Worm (Caenorhabditis elegans) whole organism, L3 larva: ENCODE results near the gene rps-8.
A peak's percentile ranks its signal among the peaks of the same experiment; 100 is the strongest.

ENCODE experiments used
- R02D3.7 ChIP-seq: fragments of 150-350 bp; optimal IDR thresholded peaks from 2 replicates; lab custom pipeline; 2014; ENCODE audit warnings: missing biosample characterization, missing genetic modification characterization
- ZK546.5 ChIP-seq: sonication (generic microtip); optimal IDR thresholded peaks from 2 replicates; lab custom pipeline; 2017; ENCODE audit warnings: missing biosample characterization, missing genetic modification characterization
- aly-2 ChIP-seq: fragments of 150-350 bp; optimal IDR thresholded peaks from 2 replicates; lab custom pipeline; 2014; ENCODE audit warnings: missing biosample characterization, missing genetic modification characterization
- ama-1 ChIP-seq: fragments of 150-350 bp; optimal IDR thresholded peaks from 2 replicates; lab custom pipeline; 2018
- ceh-16 ChIP-seq: sonication (generic microtip); optimal IDR thresholded peaks from 2 replicates; lab custom pipeline; 2017; ENCODE audit warnings: missing biosample characterization, missing genetic modification characterization
- ceh-28 ChIP-seq: fragments of 150-350 bp; optimal IDR thresholded peaks from 2 replicates; lab custom pipeline; 2014; ENCODE audit warnings: missing biosample characterization, missing genetic modification reagents, missing genetic modification characterization
- ceh-82 ChIP-seq: fragments of 150-350 bp; optimal IDR thresholded peaks from 2 replicates; lab custom pipeline; 2014; ENCODE audit warnings: missing biosample characterization, missing genetic modification characterization
- daf-12 ChIP-seq: fragments of 150-350 bp; optimal IDR thresholded peaks from 2 replicates; lab custom pipeline; 2014; ENCODE audit warnings: missing biosample characterization, missing genetic modification reagents, missing genetic modification characterization
- egl-27 ChIP-seq: sonication (generic microtip); optimal IDR thresholded peaks from 4 replicates; lab custom pipeline; 2017; ENCODE audit warnings: missing biosample characterization, missing genetic modification reagents, missing genetic modification characterization
- elt-1 ChIP-seq: fragments of 150-350 bp; optimal IDR thresholded peaks from 2 replicates; lab custom pipeline; 2014; ENCODE audit warnings: missing biosample characterization, missing genetic modification characterization
- elt-2 ChIP-seq: sonication (generic microtip); optimal IDR thresholded peaks from 2 replicates; lab custom pipeline; 2016; ENCODE audit warnings: missing genetic modification reagents, mild to moderate bottlenecking, missing genetic modification characterization, missing compliant biosample characterization
- eor-1 ChIP-seq, 2 experiments: fragments of 150-350 bp; optimal IDR thresholded peaks; 2 replicates each; lab custom pipeline; 2014 to 2018; ENCODE audit warnings: missing biosample characterization in 2 of 2, missing genetic modification characterization in 2 of 2
- fkh-10 ChIP-seq: sonication (generic microtip); optimal IDR thresholded peaks from 2 replicates; lab custom pipeline; 2017; ENCODE audit warnings: missing biosample characterization, missing genetic modification reagents, missing genetic modification characterization
- fkh-2 ChIP-seq: fragments of 150-350 bp; optimal IDR thresholded peaks from 2 replicates; lab custom pipeline; 2014; ENCODE audit warnings: missing biosample characterization, missing genetic modification reagents, missing genetic modification characterization
- fos-1 ChIP-seq: fragments of 150-350 bp; optimal IDR thresholded peaks from 2 replicates; lab custom pipeline; 2014; ENCODE audit warnings: missing biosample characterization, missing genetic modification characterization
- hmg-11 ChIP-seq: sonication (generic microtip); optimal IDR thresholded peaks from 2 replicates; lab custom pipeline; 2016; ENCODE audit warnings: missing genetic modification characterization, missing compliant biosample characterization
- jun-1 ChIP-seq: fragments of 150-350 bp; optimal IDR thresholded peaks from 2 replicates; lab custom pipeline; 2014; ENCODE audit warnings: missing biosample characterization, missing genetic modification reagents, missing genetic modification characterization
- lin-15B ChIP-seq: fragments of 150-350 bp; optimal IDR thresholded peaks from 2 replicates; lab custom pipeline; 2014; ENCODE audit warnings: missing biosample characterization, missing genetic modification characterization
- lin-39 ChIP-seq: fragments of 150-350 bp; optimal IDR thresholded peaks from 2 replicates; lab custom pipeline; 2018; ENCODE audit warnings: missing biosample characterization, missing genetic modification reagents, missing genetic modification characterization
- lsy-12 ChIP-seq: sonication (generic microtip); optimal IDR thresholded peaks from 2 replicates; lab custom pipeline; 2016; ENCODE audit warnings: mild to moderate bottlenecking, missing genetic modification characterization, missing compliant biosample characterization
- mdl-1 ChIP-seq: fragments of 150-350 bp; optimal IDR thresholded peaks from 2 replicates; lab custom pipeline; 2014; ENCODE audit warnings: missing biosample characterization, missing genetic modification characterization
- nfya-1 ChIP-seq: sonication (generic microtip); optimal IDR thresholded peaks from 2 replicates; lab custom pipeline; 2017; ENCODE audit warnings: missing genetic modification characterization, mild to moderate bottlenecking, missing compliant biosample characterization, antibody characterized with exemption, moderate library complexity; ENCODE audit not compliant: insufficient read depth
- nhr-11 ChIP-seq: fragments of 150-350 bp; optimal IDR thresholded peaks from 2 replicates; lab custom pipeline; 2014; ENCODE audit warnings: missing biosample characterization, missing genetic modification characterization
- nhr-12 ChIP-seq: fragments of 150-350 bp; optimal IDR thresholded peaks from 2 replicates; lab custom pipeline; 2014; ENCODE audit warnings: missing biosample characterization, missing genetic modification characterization
- nhr-237 ChIP-seq: fragments of 150-350 bp; optimal IDR thresholded peaks from 2 replicates; lab custom pipeline; 2014; ENCODE audit warnings: missing biosample characterization, missing genetic modification characterization
- nhr-43 ChIP-seq: sonication (generic microtip); optimal IDR thresholded peaks from 2 replicates; lab custom pipeline; 2016; ENCODE audit warnings: mild to moderate bottlenecking, missing genetic modification characterization, missing compliant biosample characterization; ENCODE audit not compliant: poor library complexity, severe bottlenecking
- nhr-67 ChIP-seq: fragments of 150-350 bp; optimal IDR thresholded peaks from 2 replicates; lab custom pipeline; 2014; ENCODE audit warnings: missing biosample characterization, missing genetic modification characterization
- nhr-76 ChIP-seq: fragments of 150-350 bp; sonication (generic microtip); optimal IDR thresholded peaks from 5 replicates; lab custom pipeline; 2014; ENCODE audit warnings: missing biosample characterization, missing genetic modification characterization
- nhr-77 ChIP-seq: fragments of 150-350 bp; optimal IDR thresholded peaks from 2 replicates; lab custom pipeline; 2014; ENCODE audit warnings: missing biosample characterization, missing genetic modification characterization
- pqm-1 ChIP-seq: fragments of 150-350 bp; optimal IDR thresholded peaks from 2 replicates; lab custom pipeline; 2017; ENCODE audit warnings: missing biosample characterization, missing genetic modification characterization, inconsistent platforms
- sea-2 ChIP-seq: fragments of 150-350 bp; sonication (generic microtip); optimal IDR thresholded peaks from 4 replicates; lab custom pipeline; 2014; ENCODE audit warnings: missing biosample characterization, missing genetic modification reagents, missing genetic modification characterization
- skn-1 ChIP-seq: fragments of 150-350 bp; optimal IDR thresholded peaks from 2 replicates; lab custom pipeline; 2014; ENCODE audit warnings: missing biosample characterization, missing genetic modification characterization
- unc-39 ChIP-seq: sonication (generic microtip); optimal IDR thresholded peaks from 4 replicates; lab custom pipeline; 2017; ENCODE audit warnings: missing biosample characterization, missing genetic modification characterization
- unc-62 ChIP-seq: fragments of 150-350 bp; sonication (generic microtip); optimal IDR thresholded peaks from 4 replicates; lab custom pipeline; 2014; ENCODE audit warnings: missing biosample characterization, missing genetic modification reagents, missing genetic modification characterization
- zag-1 ChIP-seq: fragments of 150-350 bp; optimal IDR thresholded peaks from 2 replicates; lab custom pipeline; 2014; ENCODE audit warnings: missing biosample characterization, missing genetic modification characterization
- ztf-4 ChIP-seq: fragments of 150-350 bp; optimal IDR thresholded peaks from 2 replicates; lab custom pipeline; 2014; ENCODE audit warnings: missing biosample characterization, missing genetic modification characterization

Gene rps-8

ce11 chrIV:7332695-7333094 lies 19.0 kb upstream of the rps-8 start, which contains the start of gene ocr-4:
ocr-4 (minus strand) TSS chrIV:7332795.
- no peak for TF ChIP-seq nhr-43 (tag; lab: Kevin White, UChicago)
- TF ChIP-seq ceh-82 (tag; lab: Kevin White, UChicago) = no peak
- no peak for TF ChIP-seq unc-39 (tag; lab: Kevin White, UChicago)
- no peak for TF ChIP-seq nhr-12 (tag; lab: Kevin White, UChicago)
- TF ChIP-seq nhr-77 (tag; lab: Kevin White, UChicago) = no peak
- TF ChIP-seq lin-15B (tag; lab: Kevin White, UChicago) = no peak
- no peak for TF ChIP-seq jun-1 (tag; lab: Kevin White, UChicago)
- no peak for TF ChIP-seq eor-1 (tag; optimal IDR thresholded peaks at IDR 0.05; lab: Kevin White, UChicago)
- no peak for TF ChIP-seq nhr-76 (tag; lab: Kevin White, UChicago)
- no peak for TF ChIP-seq pqm-1 (tag; lab: Kevin White, UChicago)
- no peak for TF ChIP-seq unc-62

DNA sequence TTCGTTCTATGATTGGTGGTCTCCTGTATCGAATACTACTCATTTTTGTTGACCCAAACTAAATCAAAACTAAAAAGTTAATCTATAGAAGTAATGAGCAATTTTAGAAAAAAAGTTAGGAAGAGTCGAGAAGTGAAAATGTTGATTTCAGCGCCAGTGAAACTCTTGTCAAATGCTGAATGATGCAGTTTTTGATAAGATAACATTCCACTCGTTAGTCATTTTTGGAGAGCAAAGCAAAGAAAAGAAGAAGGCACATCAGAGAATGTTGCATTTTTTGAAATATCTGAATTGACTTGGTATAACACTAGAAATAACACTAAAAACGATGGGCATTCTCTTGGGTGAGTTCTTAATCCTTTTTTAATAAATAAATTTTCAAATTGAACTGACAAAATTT lies 15.3 kb upstream of the rps-8 start, which contains the start of gene sqst-2:
sqst-2 (minus strand) TSS at position 58 of the 400 bp plus-strand sequence.
- TF ChIP-seq sea-2 (GFP tag; lab: Kevin White, UChicago) (no peak), elt-2 (tag; lab: Kevin White, UChicago) (peak; percentile 49), pqm-1 (tag; lab: Kevin White, UChicago) (peak; percentile 41)

ce11 chrIV:7326613-7327149 lies 13.0 kb upstream of the rps-8 start, which contains the start of gene ifo-1:
ifo-1 (minus strand) TSS chrIV:7326663.
- TF ChIP-seq ama-1 (lab: Kevin White, UChicago) (no peak), eor-1 (tag; optimal IDR thresholded peaks at IDR 0.05; lab: Kevin White, UChicago) (no peak), nhr-67 (no peak), lsy-12 (no peak), nfya-1 (tag; lab: Kevin White, UChicago) (no peak), jun-1 (tag; lab: Kevin White, UChicago) (peak; percentile 39), daf-12 (no peak), pqm-1 (tag; lab: Kevin White, UChicago) (peak; percentile 92), elt-2 (tag; lab: Kevin White, UChicago) (peak; percentile 95), aly-2 (no peak), fkh-2 (tag; lab: Kevin White, UChicago) (no peak), ZK546.5 (tag; lab: Kevin White, UChicago) (no peak), nhr-76 (tag; lab: Kevin White, UChicago) (no peak), nhr-43 (tag; lab: Kevin White, UChicago) (no peak)

DNA sequence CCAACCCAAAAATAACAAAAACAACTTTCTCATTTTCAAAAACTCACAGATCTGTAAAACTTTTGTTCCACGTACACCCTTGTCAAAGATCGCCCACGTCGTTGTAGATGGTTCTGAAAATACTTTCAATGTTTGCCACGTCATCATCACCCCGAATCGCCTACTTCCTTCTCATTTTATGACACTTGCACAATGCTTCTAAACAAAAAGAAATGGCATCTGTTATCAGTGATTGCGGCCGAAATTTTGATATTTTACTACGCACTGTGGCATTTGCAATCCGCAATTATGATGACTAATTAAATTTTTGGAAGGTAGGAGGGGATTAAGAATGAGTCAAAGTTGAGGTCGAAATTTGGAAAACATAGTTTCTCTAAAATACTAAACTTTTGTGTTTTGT lies 12.0 kb upstream of the rps-8 start:
- TF ChIP-seq mdl-1 (tag; lab: Kevin White, UChicago) (no peak), hmg-11 (tag; lab: Kevin White, UChicago) (no peak), eor-1 (tag; optimal IDR thresholded peaks at IDR 0.05; lab: Kevin White, UChicago) (no peak), aly-2 (no peak), pqm-1 (tag; lab: Kevin White, UChicago) (peak; percentile 88), elt-2 (tag; lab: Kevin White, UChicago) (peak; percentile 74), zag-1 (tag; lab: Kevin White, UChicago) (no peak)

DNA sequence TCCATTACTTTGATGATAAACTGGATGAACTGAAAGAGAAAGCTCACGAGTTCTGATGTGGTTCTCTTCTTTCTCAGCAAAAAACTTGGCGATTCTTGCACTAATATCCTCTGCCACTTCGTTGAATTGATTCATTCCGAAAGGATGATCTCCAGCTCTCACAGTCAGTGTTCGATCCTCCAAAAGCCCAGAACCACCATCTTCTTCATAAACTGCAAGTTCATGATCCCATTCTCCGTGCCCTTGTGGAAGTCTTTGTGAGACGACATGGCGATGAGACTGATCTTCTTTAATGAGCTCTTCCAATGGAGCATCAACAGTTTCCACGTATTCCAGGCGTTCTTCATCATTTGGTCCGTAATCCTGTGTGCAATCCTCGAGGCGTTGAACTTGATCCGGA lies 11.3 kb upstream of the rps-8 start:
- no peak for TF ChIP-seq ztf-4 (tag; lab: Kevin White, UChicago)
- no peak for TF ChIP-seq elt-2 (tag; lab: Kevin White, UChicago)
- TF ChIP-seq ceh-16 (tag; lab: Kevin White, UChicago) = no peak

ce11 chrIV:7323904-7324303 lies 10.2 kb upstream of the rps-8 start:
- no peak for TF ChIP-seq skn-1 (tag; lab: Kevin White, UChicago)
- no peak for TF ChIP-seq sea-2 (GFP tag; lab: Kevin White, UChicago)
- no peak for TF ChIP-seq fkh-10 (GFP tag; lab: Kevin White, UChicago)
- no peak for TF ChIP-seq elt-1 (tag; lab: Kevin White, UChicago)
- TF ChIP-seq ceh-28 (tag; lab: Kevin White, UChicago) = no peak
- TF ChIP-seq nhr-77 (tag; lab: Kevin White, UChicago) = no peak
- no peak for TF ChIP-seq lsy-12
- no peak for TF ChIP-seq fos-1 (tag; lab: Kevin White, UChicago)
- no peak for TF ChIP-seq fkh-2 (tag; lab: Kevin White, UChicago)
- TF ChIP-seq egl-27 = no peak
- TF ChIP-seq nhr-11 (tag; lab: Kevin White, UChicago) = no peak
- no peak for TF ChIP-seq aly-2
- TF ChIP-seq zag-1 (tag; lab: Kevin White, UChicago) = no peak
- no peak for TF ChIP-seq ceh-16 (tag; lab: Kevin White, UChicago)
- TF ChIP-seq eor-1 (tag; optimal IDR thresholded peaks at IDR 0.05; lab: Kevin White, UChicago) = no peak
- no peak for TF ChIP-seq nhr-237 (tag; lab: Kevin White, UChicago)
- no peak for TF ChIP-seq R02D3.7 (tag; lab: Kevin White, UChicago)
- TF ChIP-seq lin-39 (tag; lab: Kevin White, UChicago) = no peak
- TF ChIP-seq nhr-76 (tag; lab: Kevin White, UChicago) = no peak
